Worm (Caenorhabditis elegans) whole organism, late embryonic: Measurements from ENCODE around the gene ugt-42.

Experiments used
- Y22D7AL.16 ChIP-seq: sonication (generic microtip); optimal IDR thresholded peaks from 2 replicates; lab custom pipeline; 2016; ENCODE audit warnings: missing genetic modification characterization, missing compliant biosample characterization
- ceh-18 ChIP-seq: sonication (generic microtip); optimal IDR thresholded peaks from 2 replicates; lab custom pipeline; 2016; ENCODE audit warnings: missing genetic modification characterization, missing compliant biosample characterization
- elt-4 ChIP-seq: sonication (generic microtip); optimal IDR thresholded peaks from 2 replicates; lab custom pipeline; 2016; ENCODE audit warnings: missing genetic modification characterization, missing compliant biosample characterization
- fkh-10 ChIP-seq: fragments of 150-350 bp; optimal IDR thresholded peaks from 2 replicates; lab custom pipeline; 2014; ENCODE audit warnings: missing biosample characterization, missing genetic modification reagents, missing genetic modification characterization
- gmeb-2 ChIP-seq: sonication (generic microtip); optimal IDR thresholded peaks from 2 replicates; lab custom pipeline; 2016; ENCODE audit warnings: missing genetic modification characterization, inconsistent platforms, missing compliant biosample characterization
- madf-2 ChIP-seq: sonication (generic microtip); optimal IDR thresholded peaks from 2 replicates; lab custom pipeline; 2017; ENCODE audit warnings: missing genetic modification characterization, missing compliant biosample characterization
- nfya-1 ChIP-seq: sonication (generic microtip); optimal IDR thresholded peaks from 2 replicates; lab custom pipeline; 2017; ENCODE audit warnings: missing genetic modification characterization, mild to moderate bottlenecking, missing compliant biosample characterization, antibody characterized with exemption, moderate library complexity
- tbx-7 ChIP-seq: sonication (generic microtip); optimal IDR thresholded peaks from 2 replicates; lab custom pipeline; 2016; ENCODE audit warnings: missing genotype, missing genetic modification characterization, missing compliant biosample characterization

- TF ChIP-seq madf-2 (no peak), tbx-7 (tag; lab: Kevin White, UChicago) (no peak), ceh-18 (no peak), gmeb-2 (tag; lab: Kevin White, UChicago) (no peak), elt-4 (tag; lab: Kevin White, UChicago) (no peak), fkh-10 (GFP tag; lab: Kevin White, UChicago) (no peak), nfya-1 (tag; lab: Kevin White, UChicago) (no peak), Y22D7AL.16 (no peak)
Observed at ce11 chrV:699051-699450, 52.1 kb downstream of the ugt-42 start.
